Fruit fly (Drosophila melanogaster) whole organism, embryonic: ENCODE data around the gene p115.

Experiments
- Aef1 ChIP-seq: fragments of 200-800 bp; sonication (Bioruptor generic); IDR thresholded peaks from 3 replicates; pipeline ENCODE4 v1.3.6; 2022; ENCODE audit warnings: missing biosample characterization, missing genetic modification characterization
- Atf6 ChIP-seq: fragments of 200-800 bp; sonication (Bioruptor generic); IDR thresholded peaks from 2 replicates; pipeline ENCODE4 v1.3.6; 2022; ENCODE audit warnings: missing biosample characterization, missing genetic modification characterization
- B-H2 ChIP-seq: fragments of 200-800 bp; sonication (Bioruptor generic); optimal IDR thresholded peaks from 2 replicates; lab custom pipeline; 2018; ENCODE audit warnings: missing biosample characterization, mild to moderate bottlenecking, missing genetic modification characterization
- CG10147 ChIP-seq: fragments of 200-800 bp; sonication (Bioruptor generic); optimal IDR thresholded peaks from 2 replicates; lab custom pipeline; 2019; ENCODE audit warnings: missing biosample characterization, mild to moderate bottlenecking, missing genetic modification characterization, moderate library complexity
- CG10366 ChIP-seq: fragments of 200-800 bp; sonication (Bioruptor generic); IDR thresholded peaks from 2 replicates; pipeline ENCODE4 v1.3.6; 2022; ENCODE audit warnings: missing biosample characterization, missing genetic modification characterization
- CG12104 ChIP-seq: fragments of 200-800 bp; sonication (Bioruptor generic); optimal IDR thresholded peaks from 3 replicates; lab custom pipeline; 2016; ENCODE audit warnings: missing biosample characterization, missing genetic modification characterization
- CG13624 ChIP-seq: fragments of 200-800 bp; sonication (Bioruptor generic); optimal IDR thresholded peaks from 2 replicates; lab custom pipeline; 2016; ENCODE audit warnings: missing biosample characterization, missing genetic modification characterization
- CG14014 ChIP-seq: fragments of 200-800 bp; sonication (Bioruptor generic); IDR thresholded peaks from 2 replicates; pipeline ENCODE4 v1.3.6; 2022; ENCODE audit warnings: missing biosample characterization, missing genetic modification characterization
- CG15073 ChIP-seq: fragments of 200-800 bp; sonication (Bioruptor generic); optimal IDR thresholded peaks from 2 replicates; lab custom pipeline; 2016; ENCODE audit warnings: missing biosample characterization, missing genetic modification characterization
- CG1603 ChIP-seq: fragments of 200-800 bp; sonication (Bioruptor generic); optimal IDR thresholded peaks from 2 replicates; lab custom pipeline; 2019; ENCODE audit warnings: missing biosample characterization, mild to moderate bottlenecking, missing genetic modification characterization, moderate library complexity
- CG17359 ChIP-seq: fragments of 200-800 bp; sonication (Bioruptor generic); optimal IDR thresholded peaks from 3 replicates; lab custom pipeline; 2018; ENCODE audit warnings: missing biosample characterization, mild to moderate bottlenecking, missing genetic modification characterization, moderate library complexity
- CG31365 ChIP-seq: fragments of 200-800 bp; sonication (Bioruptor generic); optimal IDR thresholded peaks from 2 replicates; lab custom pipeline; 2018; ENCODE audit warnings: missing biosample characterization, mild to moderate bottlenecking, missing genetic modification characterization
- CG32767 ChIP-seq: fragments of 200-800 bp; sonication (Bioruptor generic); IDR thresholded peaks from 2 replicates; pipeline ENCODE4 v1.3.6; 2022; ENCODE audit warnings: missing biosample characterization, missing genetic modification characterization
- CG3407 ChIP-seq: fragments of 200-800 bp; sonication (Bioruptor generic); optimal IDR thresholded peaks from 2 replicates; lab custom pipeline; 2018; ENCODE audit warnings: missing biosample characterization, mild to moderate bottlenecking, missing genetic modification characterization
- CG4854 ChIP-seq: fragments of 200-800 bp; sonication (Bioruptor generic); optimal IDR thresholded peaks from 2 replicates; lab custom pipeline; 2016; ENCODE audit warnings: missing biosample characterization, missing genetic modification characterization, inconsistent platforms
- CG6654 ChIP-seq: fragments of 200-800 bp; sonication (Bioruptor generic); optimal IDR thresholded peaks from 2 replicates; lab custom pipeline; 2017; ENCODE audit warnings: missing biosample characterization, mild to moderate bottlenecking, missing genetic modification characterization
- CG6683 ChIP-seq: fragments of 200-800 bp; sonication (Bioruptor generic); optimal IDR thresholded peaks from 2 replicates; lab custom pipeline; 2017; ENCODE audit warnings: missing biosample characterization, mild to moderate bottlenecking, missing genetic modification characterization, missing genetic modification reagents
- CG8089 ChIP-seq: fragments of 200-800 bp; sonication (Bioruptor generic); optimal IDR thresholded peaks from 3 replicates; lab custom pipeline; 2016; ENCODE audit warnings: missing biosample characterization, missing genetic modification characterization
- CG8359 ChIP-seq: fragments of 200-800 bp; sonication (Bioruptor generic); optimal IDR thresholded peaks from 2 replicates; lab custom pipeline; 2017; ENCODE audit warnings: missing biosample characterization, mild to moderate bottlenecking, missing genetic modification characterization, borderline replicate concordance
- CrebB ChIP-seq: fragments of 200-800 bp; sonication (Bioruptor generic); optimal IDR thresholded peaks from 3 replicates; lab custom pipeline; 2018; ENCODE audit warnings: missing biosample characterization, mild to moderate bottlenecking, missing genetic modification characterization
- Dek ChIP-seq: fragments of 200-800 bp; sonication (Bioruptor generic); optimal IDR thresholded peaks from 3 replicates; lab custom pipeline; 2019; ENCODE audit warnings: missing biosample characterization, mild to moderate bottlenecking, missing genetic modification characterization, moderate library complexity
- Dfd ChIP-seq, 2 experiments: fragments of >200 bp; optimal IDR thresholded peaks; 2 replicates each; lab custom pipeline; 2017; ENCODE audit warnings: missing biosample characterization in 2 of 2, missing genetic modification characterization in 2 of 2
- Dp ChIP-seq: fragments of 200-800 bp; sonication (Bioruptor generic); optimal IDR thresholded peaks from 2 replicates; lab custom pipeline; 2018; ENCODE audit warnings: missing biosample characterization, mild to moderate bottlenecking, missing genetic modification characterization, moderate library complexity
- E2f2 ChIP-seq: fragments of 200-800 bp; sonication (Bioruptor generic); IDR thresholded peaks from 2 replicates; pipeline ENCODE4 v1.3.6; 2022; ENCODE audit warnings: missing biosample characterization, missing genetic modification characterization
- Hey ChIP-seq: fragments of 200-800 bp; sonication (Bioruptor generic); optimal IDR thresholded peaks from 3 replicates; lab custom pipeline; 2018; ENCODE audit warnings: missing biosample characterization, mild to moderate bottlenecking, missing genetic modification characterization
- Hr51 ChIP-seq, 2 experiments: fragments of 200-800 bp; sonication (Bioruptor generic); optimal IDR thresholded peaks; 2 replicates in 1 of 2; 3 replicates in 1 of 2; lab custom pipeline; 2016 to 2018; ENCODE audit warnings: missing biosample characterization in 2 of 2, missing genetic modification characterization in 2 of 2, mild to moderate bottlenecking in 1 of 2, moderate library complexity in 1 of 2
- Jarid2 ChIP-seq: fragments of 200-800 bp; sonication (Bioruptor generic); optimal IDR thresholded peaks from 3 replicates; lab custom pipeline; 2017; ENCODE audit warnings: mild to moderate bottlenecking, missing biosample characterization, missing genetic modification reagents, missing genetic modification characterization
- Meics ChIP-seq: fragments of 200-800 bp; sonication (Bioruptor generic); optimal IDR thresholded peaks from 2 replicates; lab custom pipeline; 2017; ENCODE audit warnings: missing biosample characterization, mild to moderate bottlenecking, missing genetic modification characterization
- NfI ChIP-seq: fragments of 200-800 bp; sonication (Bioruptor generic); optimal IDR thresholded peaks from 3 replicates; lab custom pipeline; 2018; ENCODE audit warnings: missing biosample characterization, mild to moderate bottlenecking, missing genetic modification characterization, moderate library complexity
- Oaz ChIP-seq: fragments of 200-800 bp; sonication (Bioruptor generic); IDR thresholded peaks from 2 replicates; pipeline ENCODE4 v1.3.6; 2022; ENCODE audit warnings: missing biosample characterization, missing genetic modification characterization
- ab ChIP-seq: fragments of 200-800 bp; sonication (Bioruptor generic); optimal IDR thresholded peaks from 2 replicates; lab custom pipeline; 2016; ENCODE audit warnings: missing biosample characterization, missing genetic modification characterization
- abd-A ChIP-seq: fragments of 200-800 bp; sonication (Bioruptor generic); optimal IDR thresholded peaks from 3 replicates; lab custom pipeline; 2019; ENCODE audit warnings: missing biosample characterization, mild to moderate bottlenecking, missing genetic modification characterization, moderate library complexity
- al ChIP-seq: fragments of 200-800 bp; sonication (Bioruptor generic); IDR thresholded peaks from 2 replicates; pipeline ENCODE4 v1.3.6; 2022; ENCODE audit warnings: missing biosample characterization, missing genetic modification characterization
- aop ChIP-seq: fragments of 200-800 bp; sonication (Bioruptor generic); IDR thresholded peaks from 2 replicates; pipeline ENCODE4 v1.3.6; 2022; ENCODE audit warnings: missing biosample characterization, missing genetic modification characterization
- corto ChIP-seq: fragments of 200-800 bp; sonication (Bioruptor generic); optimal IDR thresholded peaks from 2 replicates; lab custom pipeline; 2016; ENCODE audit warnings: missing biosample characterization, mild to moderate bottlenecking, missing genetic modification characterization, moderate library complexity
- cwo ChIP-seq: fragments of 200-800 bp; sonication (Bioruptor generic); optimal IDR thresholded peaks from 3 replicates; lab custom pipeline; 2017; ENCODE audit warnings: missing biosample characterization, missing genetic modification characterization, mild to moderate bottlenecking, moderate library complexity, missing genetic modification reagents
- gt ChIP-seq: fragments of 200-800 bp; sonication (Bioruptor generic); IDR thresholded peaks from 2 replicates; pipeline ENCODE4 v1.3.6; 2022; ENCODE audit warnings: missing biosample characterization, missing genetic modification characterization
- ham ChIP-seq: fragments of 200-800 bp; sonication (Bioruptor generic); IDR thresholded peaks from 2 replicates; pipeline ENCODE4 v1.3.6; 2022; ENCODE audit warnings: missing biosample characterization, missing genetic modification characterization
- lmd ChIP-seq: fragments of 200-800 bp; sonication (Bioruptor generic); IDR thresholded peaks from 2 replicates; pipeline ENCODE4 v1.3.6; 2022; ENCODE audit warnings: missing biosample characterization, missing genetic modification characterization
- mirr ChIP-seq: fragments of 200-800 bp; sonication (Bioruptor generic); optimal IDR thresholded peaks from 3 replicates; lab custom pipeline; 2018; ENCODE audit warnings: missing biosample characterization, mild to moderate bottlenecking, missing genetic modification characterization
- mld ChIP-seq: fragments of 200-800 bp; sonication (Bioruptor generic); IDR thresholded peaks from 3 replicates; pipeline ENCODE4 v1.3.6; 2022; ENCODE audit warnings: missing biosample characterization, missing genetic modification characterization; ENCODE audit not compliant: partially characterized antibody
- schlank ChIP-seq: fragments of 200-800 bp; sonication (Bioruptor generic); optimal IDR thresholded peaks from 2 replicates; lab custom pipeline; 2018; ENCODE audit warnings: missing biosample characterization, mild to moderate bottlenecking, missing genetic modification characterization
- sens ChIP-seq: fragments of 200-800 bp; sonication (Bioruptor generic); peaks from one replicate; lab custom pipeline; 2016; ENCODE audit warnings: missing biosample characterization, missing genetic modification characterization
- slbo ChIP-seq: fragments of 200-800 bp; sonication (Bioruptor generic); IDR thresholded peaks from 2 replicates; pipeline ENCODE4 v1.3.6; 2022; ENCODE audit warnings: missing biosample characterization, missing genetic modification characterization
- tio ChIP-seq: fragments of 200-800 bp; sonication (Bioruptor generic); optimal IDR thresholded peaks from 2 replicates; lab custom pipeline; 2017; ENCODE audit warnings: missing biosample characterization, missing genetic modification characterization, inconsistent platforms
- vfl ChIP-seq: fragments of 200-800 bp; sonication (Bioruptor generic); optimal IDR thresholded peaks from 2 replicates; lab custom pipeline; 2016; ENCODE audit warnings: missing biosample characterization, missing genetic modification characterization
- wor ChIP-seq: fragments of 200-800 bp; sonication (Bioruptor generic); IDR thresholded peaks from 2 replicates; pipeline ENCODE4 v1.3.6; 2022; ENCODE audit warnings: missing biosample characterization, missing genetic modification characterization
- z ChIP-seq: fragments of 200-800 bp; sonication (Bioruptor generic); IDR thresholded peaks from 3 replicates; pipeline ENCODE4 v1.3.6; 2022; ENCODE audit warnings: missing biosample characterization, missing genetic modification characterization

The p115 gene

dm6 chrX:7937588-7938481 lies 44.0 kb downstream of the p115 start (continued):
- TF ChIP-seq NfI (GFP tag; lab: Kevin White, UChicago): peak; percentile 80
- peak; percentile 23; the same call in 1 of the 2 replicates for TF ChIP-seq Atf6 (GFP tag; lab: Robert Waterston, UW)
- TF ChIP-seq CG31365 (tag; lab: Kevin White, UChicago): peak; percentile 2
- peak; percentile 52 for TF ChIP-seq CG12104 (GFP tag; lab: Kevin White, UChicago)
- peak; percentile 46 for TF ChIP-seq CG10147 (GFP tag; lab: Kevin White, UChicago)
- 0 out of 2 replicates have a peak, but pooled peaks have one; percentile 27 for TF ChIP-seq Oaz
- peak; percentile 2 for TF ChIP-seq CG15073
- TF ChIP-seq Hey (tag; lab: Kevin White, UChicago): no peak
- peak; percentile 82 for TF ChIP-seq tio (GFP tag; lab: Kevin White, UChicago)
- TF ChIP-seq Meics (GFP tag; lab: Kevin White, UChicago): peak; percentile 68
- peak; percentile 50 to 82 for TF ChIP-seq Hr51 (GFP tag; optimal IDR thresholded peaks at IDR 0.05; lab: Kevin White, UChicago)
- TF ChIP-seq corto (GFP tag; lab: Kevin White, UChicago): no peak
- TF ChIP-seq abd-A (tag; lab: Kevin White, UChicago): no peak
- peak; percentile 18 for TF ChIP-seq CG1603 (tag; lab: Kevin White, UChicago)
- TF ChIP-seq wor: peak; percentile 83
- peak; percentile 68; the same call in 1 of the 2 replicates for TF ChIP-seq CG32767 (GFP tag; lab: Robert Waterston, UW)
- no peak; the same call in 1 of the 2 replicates for TF ChIP-seq E2f2
- peak; percentile 49 for TF ChIP-seq CG4854 (GFP tag; lab: Kevin White, UChicago)
- peak; percentile 67; the same call in 1 of the 2 replicates for TF ChIP-seq gt (GFP tag; lab: Robert Waterston, UW)
- no peak for TF ChIP-seq Dfd (GFP tag; optimal IDR thresholded peaks at IDR 0.05; lab: Kevin White, UChicago)
- peak; percentile 44 for TF ChIP-seq vfl (GFP tag; lab: Kevin White, UChicago)
- TF ChIP-seq CG8089 (GFP tag; lab: Kevin White, UChicago): peak; percentile 79
- TF ChIP-seq CG6683 (GFP tag; lab: Kevin White, UChicago): peak; percentile 41
- TF ChIP-seq CG8359 (GFP tag; lab: Kevin White, UChicago): peak; percentile 48
- TF ChIP-seq ham: no peak
- peak; percentile 58 for TF ChIP-seq cwo (GFP tag; lab: Kevin White, UChicago)
- peak; percentile 76 for TF ChIP-seq CG3407
- peak; percentile 23 for TF ChIP-seq Dek (tag; lab: Kevin White, UChicago)
- peak; percentile 4 for TF ChIP-seq Jarid2 (GFP tag; lab: Kevin White, UChicago)
- no peak for TF ChIP-seq B-H2 (GFP tag; lab: Kevin White, UChicago)
- TF ChIP-seq CG13624 (GFP tag; lab: Kevin White, UChicago): peak; percentile 25
- TF ChIP-seq al: no peak
- TF ChIP-seq CrebB (tag; lab: Kevin White, UChicago): peak; percentile 2
- TF ChIP-seq sens (GFP tag; lab: Kevin White, UChicago): peak; percentile 98
- peak; percentile 59 for TF ChIP-seq ab (GFP tag; lab: Kevin White, UChicago)
- peak; percentile 67 for TF ChIP-seq CG6654
- TF ChIP-seq slbo (GFP tag; lab: Robert Waterston, UW): no peak
- TF ChIP-seq CG14014 (GFP tag; lab: Robert Waterston, UW): peak; percentile 52; the same call in 1 of the 2 replicates
- no peak for TF ChIP-seq z (GFP tag; lab: Robert Waterston, UW)
- TF ChIP-seq CG17359: peak; percentile 77
- peak; percentile 47; the same call in 1 of the 3 replicates for TF ChIP-seq Aef1 (GFP tag; lab: Robert Waterston, UW)
- TF ChIP-seq mirr (GFP tag; lab: Kevin White, UChicago): no peak
- no peak for TF ChIP-seq mld
- TF ChIP-seq CG10366 (GFP tag; lab: Robert Waterston, UW): peak; percentile 65; the same call in 1 of the 2 replicates
- TF ChIP-seq schlank: no peak
- TF ChIP-seq Dp (GFP tag; lab: Kevin White, UChicago): no peak
- no peak for TF ChIP-seq aop (GFP tag; lab: Robert Waterston, UW)
- TF ChIP-seq lmd (GFP tag; lab: Robert Waterston, UW): peak; percentile 84
